Worm (Caenorhabditis elegans): ENCODE measurements around the gene cest-12.

DNA sequence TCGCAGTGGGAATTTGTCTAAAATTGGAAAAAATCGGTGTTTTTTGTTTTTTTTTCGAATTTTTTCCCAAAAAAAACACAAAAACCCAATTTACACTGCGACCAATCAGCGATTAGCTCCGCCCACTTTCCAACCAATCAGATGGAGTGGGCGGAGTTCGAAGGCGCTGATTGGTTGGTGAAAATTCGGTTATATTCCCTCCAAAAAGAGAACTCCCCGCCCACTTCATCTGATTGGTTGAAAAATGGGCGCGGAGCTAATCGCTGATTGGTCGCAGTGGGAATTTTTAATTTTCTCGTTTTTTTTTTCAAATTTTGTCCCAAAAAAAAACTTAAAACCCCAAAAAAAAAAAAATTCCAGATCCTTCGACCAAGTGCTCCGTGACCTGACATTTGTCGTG lies 42.8 kb downstream of the cest-12 start:
- TF ChIP-seq hmbx-1 (tag; optimal IDR thresholded peaks at IDR 0.05) (no peak), F13C5.2 (tag; optimal IDR thresholded peaks at IDR 0.05) (no peak)

Measured in whole organism, early embryonic.